Worm (Caenorhabditis elegans) whole organism, L3 larva: ENCODE results near the gene spds-1.

Source experiments
- ama-1 ChIP-seq: fragments of 150-350 bp; optimal IDR thresholded peaks from 2 replicates; lab custom pipeline; 2018
- ceh-82 ChIP-seq: fragments of 150-350 bp; optimal IDR thresholded peaks from 2 replicates; lab custom pipeline; 2014; ENCODE audit warnings: missing biosample characterization, missing genetic modification characterization
- elt-1 ChIP-seq: fragments of 150-350 bp; optimal IDR thresholded peaks from 2 replicates; lab custom pipeline; 2014; ENCODE audit warnings: missing biosample characterization, missing genetic modification characterization
- hmg-11 ChIP-seq: sonication (generic microtip); optimal IDR thresholded peaks from 2 replicates; lab custom pipeline; 2016; ENCODE audit warnings: missing genetic modification characterization, missing compliant biosample characterization
- nfya-1 ChIP-seq: sonication (generic microtip); optimal IDR thresholded peaks from 2 replicates; lab custom pipeline; 2017; ENCODE audit warnings: missing genetic modification characterization, mild to moderate bottlenecking, missing compliant biosample characterization, antibody characterized with exemption, moderate library complexity; ENCODE audit not compliant: insufficient read depth
- nhr-11 ChIP-seq: fragments of 150-350 bp; optimal IDR thresholded peaks from 2 replicates; lab custom pipeline; 2014; ENCODE audit warnings: missing biosample characterization, missing genetic modification characterization
- nhr-28 ChIP-seq: fragments of 150-350 bp; optimal IDR thresholded peaks from 2 replicates; lab custom pipeline; 2014; ENCODE audit warnings: missing biosample characterization, missing genetic modification characterization
- nhr-77 ChIP-seq: fragments of 150-350 bp; optimal IDR thresholded peaks from 2 replicates; lab custom pipeline; 2014; ENCODE audit warnings: missing biosample characterization, missing genetic modification characterization
- pqm-1 ChIP-seq: fragments of 150-350 bp; optimal IDR thresholded peaks from 2 replicates; lab custom pipeline; 2017; ENCODE audit warnings: missing biosample characterization, missing genetic modification characterization, inconsistent platforms
- ztf-4 ChIP-seq: fragments of 150-350 bp; optimal IDR thresholded peaks from 2 replicates; lab custom pipeline; 2014; ENCODE audit warnings: missing biosample characterization, missing genetic modification characterization

- TF ChIP-seq elt-1 (tag; lab: Kevin White, UChicago), result no peak
- TF ChIP-seq hmg-11, result no peak
- TF ChIP-seq ztf-4 (tag; lab: Kevin White, UChicago), result no peak
- TF ChIP-seq nhr-28 (tag; lab: Kevin White, UChicago), result no peak
- TF ChIP-seq pqm-1 (tag; lab: Kevin White, UChicago), result no peak
- no peak for TF ChIP-seq nhr-77
- TF ChIP-seq nfya-1 (tag; lab: Kevin White, UChicago), result no peak
- TF ChIP-seq ceh-82 (tag; lab: Kevin White, UChicago), result no peak
- no peak for TF ChIP-seq ama-1 (lab: Kevin White, UChicago)
- no peak for TF ChIP-seq nhr-11 (tag; lab: Kevin White, UChicago)
These were observed 41.0 kb downstream of the spds-1 start, which contains the start of gene pes-10 for ce11 chrII:12847736-12848135.
